Fruit fly (Drosophila melanogaster) whole organism: Measurements from ENCODE around the gene COX8.

Source experiments
- CG8478 ChIP-seq: fragments of >200 bp; optimal IDR thresholded peaks from 2 replicates; lab custom pipeline; 2018; ENCODE audit warnings: inconsistent platforms
- Dll ChIP-seq: fragments of >200 bp; optimal IDR thresholded peaks from 2 replicates; lab custom pipeline; 2017
- pan ChIP-seq: fragments of >200 bp; optimal IDR thresholded peaks from 2 replicates; lab custom pipeline; 2017
- psq ChIP-seq: fragments of >200 bp; optimal IDR thresholded peaks from 2 replicates; lab custom pipeline; 2017
- usp ChIP-seq: fragments of >200 bp; optimal IDR thresholded peaks from 2 replicates; lab custom pipeline; 2017; ENCODE audit warnings: missing biosample characterization, missing genetic modification characterization, mixed read lengths

- TF ChIP-seq usp (GFP tag; lab: Kevin White, UChicago) (no peak), psq (lab: Kevin White, UChicago) (no peak), CG8478 (lab: Kevin White, UChicago) (no peak), pan (peak; percentile 7), Dll (no peak)
Measured at dm6 chr3L:21507955-21508354, 31.3 kb downstream of the COX8 start.
